Fruit fly (Drosophila melanogaster): ENCODE measurements around the gene CG10300.

- no peak for TF ChIP-seq Sin3A (optimal IDR thresholded peaks at IDR 0.05)
- TF ChIP-seq h (optimal IDR thresholded peaks at IDR 0.05): no peak
- no peak for TF ChIP-seq ttk (optimal IDR thresholded peaks at IDR 0.05)
- no peak for TF ChIP-seq psq (optimal IDR thresholded peaks at IDR 0.05)
These were observed 23.5 kb downstream of the CG10300 start for dm6 chr3R:23734573-23735404.
